Worm (Caenorhabditis elegans): Measurements from ENCODE around the gene F10B5.3.

Gene F10B5.3

DNA sequence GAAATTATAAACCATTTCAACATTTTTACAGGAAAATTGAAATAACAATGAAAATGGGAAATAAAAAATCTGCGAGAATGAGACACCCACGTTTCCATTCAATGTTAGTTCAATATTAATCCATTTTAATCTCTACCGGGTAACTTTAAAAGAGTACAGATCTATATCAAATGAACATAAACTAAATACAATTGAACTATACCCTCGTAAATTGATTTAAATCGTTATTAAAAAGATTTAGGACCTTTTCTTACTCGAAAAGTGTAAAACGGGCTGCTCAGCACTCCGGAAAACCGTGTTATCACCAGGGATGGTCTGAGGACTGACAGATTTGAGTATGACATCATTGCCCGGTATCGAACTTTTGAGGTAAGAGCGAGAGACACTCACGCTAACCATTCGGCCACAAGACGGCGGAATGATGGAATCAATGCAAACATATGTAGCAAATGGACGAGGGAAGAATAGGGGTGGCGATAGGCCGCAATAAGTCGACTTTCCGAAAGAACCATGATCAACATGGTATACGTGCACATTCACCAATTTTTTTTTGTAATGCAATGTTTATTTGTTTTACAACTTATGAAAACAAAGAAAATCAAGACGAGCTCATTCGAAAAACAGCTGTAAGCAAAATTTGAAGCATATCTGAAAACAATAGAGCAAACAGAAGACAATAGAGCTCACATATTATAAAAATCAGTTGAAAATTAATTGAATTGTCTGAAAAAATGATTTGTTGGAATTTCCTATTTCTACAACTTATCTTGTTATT is 42.7 kb downstream of the F10B5.3 start, which contains the start of the genes chst-1 and C41C4.9 (continued):
- TF ChIP-seq nhr-6 (tag; optimal IDR thresholded peaks at IDR 0.05): peak; percentile 79
- peak; percentile 79 for TF ChIP-seq aly-2 (tag; optimal IDR thresholded peaks at IDR 0.05)
- peak; percentile 65 for TF ChIP-seq F49E8.2 (tag; optimal IDR thresholded peaks at IDR 0.05; ENCODE audit: borderline replicate concordance)
- TF ChIP-seq unc-39 (tag; optimal IDR thresholded peaks at IDR 0.05): no peak
- TF ChIP-seq F37D6.2 (tag; optimal IDR thresholded peaks at IDR 0.05): peak; percentile 33
- TF ChIP-seq madf-5 (GFP tag; IDR thresholded peaks at IDR 0.05): peak; percentile 89 to 91; a peak in 3 of 4 replicates
- TF ChIP-seq zfp-2 (tag; optimal IDR thresholded peaks at IDR 0.05): peak; percentile 49
- TF ChIP-seq R02D3.7 (tag; optimal IDR thresholded peaks at IDR 0.05): no peak
- peak; percentile 99 for TF ChIP-seq dmd-8 (GFP tag; IDR thresholded peaks at IDR 0.05)
- TF ChIP-seq nhr-76 (tag; optimal IDR thresholded peaks at IDR 0.05): no peak
- TF ChIP-seq spr-3 (GFP tag; optimal IDR thresholded peaks at IDR 0.05): peak; percentile 86
- no peak for TF ChIP-seq fos-1 (tag; optimal IDR thresholded peaks at IDR 0.05)
- TF ChIP-seq daf-16 (GFP tag; optimal IDR thresholded peaks at IDR 0.05): peak; percentile 77 to 84
- peak; percentile 69 for TF ChIP-seq daf-16 (tag; optimal IDR thresholded peaks at IDR 0.05)
- TF ChIP-seq dmd-6 (GFP tag; IDR thresholded peaks at IDR 0.05): peak; percentile 67
- no peak for TF ChIP-seq ztf-11 (tag; optimal IDR thresholded peaks at IDR 0.05)
- TF ChIP-seq hlh-11 (tag; optimal IDR thresholded peaks at IDR 0.05): peak; percentile 74
- TF ChIP-seq mep-1 (tag; optimal IDR thresholded peaks at IDR 0.05): peak; percentile 78
- no peak for TF ChIP-seq zip-2 (tag; optimal IDR thresholded peaks at IDR 0.05)
- peak; percentile 81; the same call in 1 of the 2 replicates for TF ChIP-seq D1046.2 (GFP tag; IDR thresholded peaks at IDR 0.05)
- peak; percentile 55 for TF ChIP-seq T20F7.1 (GFP tag; optimal IDR thresholded peaks at IDR 0.05)
- TF ChIP-seq ceh-28 (tag; optimal IDR thresholded peaks at IDR 0.05): no peak
- peak; percentile 84 for TF ChIP-seq nhr-102 (tag; optimal IDR thresholded peaks at IDR 0.05)
- TF ChIP-seq ceh-44 (GFP tag; IDR thresholded peaks at IDR 0.05): peak; percentile 79; the same call in 1 of the 2 replicates
- peak; percentile 91 for TF ChIP-seq mes-2 (tag; optimal IDR thresholded peaks at IDR 0.05; ENCODE audit: poor library complexity, severe bottlenecking)
- peak; percentile 13 for TF ChIP-seq nhr-77 (tag; optimal IDR thresholded peaks at IDR 0.05)
- TF ChIP-seq nhr-237 (tag; optimal IDR thresholded peaks at IDR 0.05): no peak
- TF ChIP-seq attf-4 (tag; optimal IDR thresholded peaks at IDR 0.05): no peak
- no peak; the same call in 1 of the 2 replicates for TF ChIP-seq egl-43 (GFP tag; IDR thresholded peaks at IDR 0.05)
- TF ChIP-seq F44E2.7 (GFP tag; IDR thresholded peaks at IDR 0.05): peak; percentile 93
- TF ChIP-seq ctbp-1 (GFP tag; IDR thresholded peaks at IDR 0.05): peak; percentile 83
- no peak for TF ChIP-seq lin-15B (tag; optimal IDR thresholded peaks at IDR 0.05)
- peak; percentile 60 for TF ChIP-seq ztf-7 (tag; optimal IDR thresholded peaks at IDR 0.05)
- peak; percentile 82 for TF ChIP-seq spr-1 (tag; optimal IDR thresholded peaks at IDR 0.05)
- peak; percentile 60 for TF ChIP-seq rbr-2 (tag; optimal IDR thresholded peaks at IDR 0.05)
- TF ChIP-seq nhr-28 (tag; optimal IDR thresholded peaks at IDR 0.05): peak; percentile 25
- peak; percentile 93 for TF ChIP-seq tra-1 (GFP tag; IDR thresholded peaks at IDR 0.05)
- TF ChIP-seq zag-1 (tag; optimal IDR thresholded peaks at IDR 0.05): no peak
- peak in 1 of 2 experiments; percentile 59 for TF ChIP-seq lsy-2 (tag; optimal IDR thresholded peaks at IDR 0.05)
- peak; percentile 81 for TF ChIP-seq duxl-1 (tag; optimal IDR thresholded peaks at IDR 0.05; ENCODE audit: poor library complexity)
- TF ChIP-seq nhr-10 (tag; optimal IDR thresholded peaks at IDR 0.05): no peak
- TF ChIP-seq F10B5.3 (tag; optimal IDR thresholded peaks at IDR 0.05): peak; percentile 48
- TF ChIP-seq snpc-1.2 (GFP tag; IDR thresholded peaks at IDR 0.05): peak; percentile 89; the same call in 1 of the 2 replicates
- TF ChIP-seq dpl-1 (GFP tag; optimal IDR thresholded peaks at IDR 0.05): peak; percentile 53
- peak; percentile 71 for TF ChIP-seq hlh-30 (tag; optimal IDR thresholded peaks at IDR 0.05; ENCODE audit: insufficient read depth)
- TF ChIP-seq lim-7 (GFP tag; IDR thresholded peaks at IDR 0.05): peak; percentile 98; the same call in 1 of the 2 replicates
- peak in 1 of 2 experiments; percentile 8 for TF ChIP-seq mdl-1 (tag; optimal IDR thresholded peaks at IDR 0.05)
- no peak; the same call in 1 of the 2 replicates for TF ChIP-seq saeg-2 (GFP tag; IDR thresholded peaks at IDR 0.05)
- peak; percentile 87 for TF ChIP-seq daf-19 (GFP tag; conservative IDR thresholded peaks at IDR 0.05)
- peak; percentile 94 for TF ChIP-seq vab-7 (GFP tag; IDR thresholded peaks at IDR 0.05)
- TF ChIP-seq Y105C5A.15 (GFP tag; IDR thresholded peaks at IDR 0.05): peak; percentile 95
